Worm (Caenorhabditis elegans): ENCODE data around the gene ckr-2.

DNA sequence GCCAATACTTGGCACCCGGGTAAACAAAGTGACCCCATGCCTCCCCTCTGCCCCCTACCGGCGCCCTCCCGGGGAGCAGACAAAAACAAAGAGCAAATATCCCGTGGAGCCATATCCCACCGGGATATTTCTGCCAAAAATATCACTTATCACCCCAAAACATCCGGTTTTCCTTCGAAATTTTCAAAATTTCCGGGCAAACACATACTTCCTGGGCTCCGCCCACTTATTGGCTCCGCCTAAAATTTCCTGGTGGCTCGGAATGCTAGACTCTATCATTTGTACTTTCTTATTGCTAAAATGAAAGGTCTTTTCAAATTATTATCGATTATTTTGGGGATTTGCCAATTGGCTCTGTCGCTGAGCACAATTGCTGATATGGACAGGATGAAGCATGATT is 15.7 kb downstream of the ckr-2 start, which contains the start of gene Y39A3B.1:
- no peak for TF ChIP-seq flt-1 (GFP tag; IDR thresholded peaks at IDR 0.05)
- no peak for TF ChIP-seq tab-1 (GFP tag; IDR thresholded peaks at IDR 0.05)
- no peak for TF ChIP-seq klf-2 (GFP tag; conservative IDR thresholded peaks at IDR 0.05)
- TF ChIP-seq med-1 (GFP tag; optimal IDR thresholded peaks at IDR 0.05; ENCODE audit: insufficient read depth) = no peak
- TF ChIP-seq cog-1 (tag; optimal IDR thresholded peaks at IDR 0.05) = no peak
- TF ChIP-seq ztf-23 (GFP tag; IDR thresholded peaks at IDR 0.05) = no peak
- TF ChIP-seq ztf-29 (GFP tag; IDR thresholded peaks at IDR 0.05) = no peak
